2 fruit fly cellular contexts compared by ENCODE assay signal in the genomic region with DNA sequence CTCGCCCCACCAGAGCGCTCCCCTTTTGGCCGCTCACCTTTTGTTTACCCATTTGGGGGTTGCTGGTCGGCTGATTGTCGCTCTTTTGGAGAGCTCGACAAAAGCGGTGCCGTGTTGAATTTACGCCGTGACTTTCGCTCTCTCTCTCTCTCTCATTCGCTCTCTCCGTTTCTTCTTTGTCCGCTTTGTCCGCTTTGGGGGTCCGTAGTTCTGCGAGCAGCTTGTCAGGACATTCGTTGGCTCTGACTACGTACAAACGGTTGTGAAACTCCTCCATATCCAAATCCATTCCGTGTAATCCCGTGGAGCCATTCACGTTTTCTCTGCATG.
TF ChIP-seq lines count a peak whose summit lies in the region.

No protein-coding gene starts in this region.

- no peak for TF ChIP-seq CTCF in whole organism, embryonic (GFP tag; optimal IDR thresholded peaks at IDR 0.05; lab: Kevin White, UChicago)

TF ChIP-seq in whole organism, embryonic, 481 proteins besides CTCF, POLR2A, EP300 and RAD21:
- TF ChIP-seq Fer2 (tag; optimal IDR thresholded peaks at IDR 0.05; lab: Kevin White, UChicago): no peak
- no peak for TF ChIP-seq grau (tag; optimal IDR thresholded peaks at IDR 0.05; lab: Kevin White, UChicago)
- no peak for TF ChIP-seq CG10147 (GFP tag; optimal IDR thresholded peaks at IDR 0.05; lab: Kevin White, UChicago)
- no peak for TF ChIP-seq CG4820 (GFP tag; optimal IDR thresholded peaks at IDR 0.05; lab: Kevin White, UChicago)
- peak; percentile 59 to 64 for TF ChIP-seq Trl (optimal IDR thresholded peaks at IDR 0.05; lab: Kevin White, UChicago)
- no peak for TF ChIP-seq Trl (GFP tag; optimal IDR thresholded peaks at IDR 0.05; lab: Kevin White, UChicago)
- 0 out of 2 replicates have a peak, but pooled peaks have one; percentile 0 for TF ChIP-seq Dref (GFP tag; IDR thresholded peaks at IDR 0.05; lab: Robert Waterston, UW)
- TF ChIP-seq CG18619 (GFP tag; optimal IDR thresholded peaks at IDR 0.05; lab: Kevin White, UChicago): no peak
- no peak for TF ChIP-seq CG13123 (GFP tag; optimal IDR thresholded peaks at IDR 0.05; lab: Kevin White, UChicago)
- no peak for TF ChIP-seq CG11247 (GFP tag; IDR thresholded peaks at IDR 0.05; lab: Robert Waterston, UW)
- TF ChIP-seq pan (optimal IDR thresholded peaks at IDR 0.05; lab: Kevin White, UChicago): no peak
- TF ChIP-seq pan (GFP tag; optimal IDR thresholded peaks at IDR 0.05 in 1 of 2, IDR thresholded peaks at IDR 0.05 in 1 of 2): no peak
- TF ChIP-seq Dad (GFP tag; optimal IDR thresholded peaks at IDR 0.05; lab: Kevin White, UChicago): no peak
- TF ChIP-seq CG11456 (GFP tag; IDR thresholded peaks at IDR 0.05; lab: Robert Waterston, UW): 0 out of 3 replicates have a peak, but pooled peaks have one; percentile 2
- TF ChIP-seq H2.0 (GFP tag; IDR thresholded peaks at IDR 0.05; lab: Robert Waterston, UW): no peak
- no peak for TF ChIP-seq ara (GFP tag; IDR thresholded peaks at IDR 0.05; lab: Robert Waterston, UW)
- TF ChIP-seq CG10979 (tag; optimal IDR thresholded peaks at IDR 0.05; lab: Kevin White, UChicago): no peak
- TF ChIP-seq CG10654 (GFP tag; optimal IDR thresholded peaks at IDR 0.05; lab: Kevin White, UChicago): no peak
- TF ChIP-seq Oli (tag; optimal IDR thresholded peaks at IDR 0.05; lab: Kevin White, UChicago): no peak
- no peak for TF ChIP-seq sens-2 (GFP tag; IDR thresholded peaks at IDR 0.05; lab: Robert Waterston, UW)
- TF ChIP-seq tup (GFP tag; optimal IDR thresholded peaks at IDR 0.05; lab: Kevin White, UChicago): no peak
- no peak for TF ChIP-seq CG17359 (tag; optimal IDR thresholded peaks at IDR 0.05; lab: Kevin White, UChicago)
- peak; percentile 30; the same call in 1 of the 3 replicates for TF ChIP-seq CG17361 (GFP tag; IDR thresholded peaks at IDR 0.05; lab: Robert Waterston, UW)
- TF ChIP-seq wdn (GFP tag; IDR thresholded peaks at IDR 0.05; lab: Robert Waterston, UW): no peak
- no peak for TF ChIP-seq nom (GFP tag; optimal IDR thresholded peaks at IDR 0.05; lab: Kevin White, UChicago)
- TF ChIP-seq ro (GFP tag; IDR thresholded peaks at IDR 0.05; lab: Robert Waterston, UW): 0 out of 2 replicates have a peak, but pooled peaks have one; percentile 0

TF ChIP-seq in whole organism, prepupa, 60 proteins besides CTCF, POLR2A, EP300 and RAD21:
- TF ChIP-seq CG6163 (GFP tag; IDR thresholded peaks at IDR 0.05; lab: Robert Waterston, UW) (0 out of 3 replicates have a peak, but pooled peaks have one; percentile 2), Sox102F (GFP tag; optimal IDR thresholded peaks at IDR 0.05; lab: Kevin White, UChicago) (no peak)
TF ChIP-seq in whole organism, prepupa: peak in this region for 1.
